Worm (Caenorhabditis elegans) whole organism, L2 larva: ENCODE data around the gene F28A12.10.

Experiments
- ZK546.5 ChIP-seq: sonication (generic microtip); optimal IDR thresholded peaks from 2 replicates; lab custom pipeline; 2017; ENCODE audit warnings: missing biosample characterization, missing genetic modification characterization
- ztf-4 ChIP-seq: fragments of 150-350 bp; optimal IDR thresholded peaks from 2 replicates; lab custom pipeline; 2014; ENCODE audit warnings: missing biosample characterization, missing genetic modification characterization

ce11 chrV:8670759-8671158, 33.2 kb upstream of the F28A12.10 start:
- TF ChIP-seq ztf-4 (tag; lab: Kevin White, UChicago) (no peak), ZK546.5 (no peak)
